Worm (Caenorhabditis elegans) whole organism, L4/young adult: ENCODE measurements around the gene bath-9.

ENCODE experiments used
- W03F9.2 ChIP-seq: fragments of 150-350 bp; optimal IDR thresholded peaks from 2 replicates; lab custom pipeline; 2014; ENCODE audit warnings: missing biosample characterization, missing genetic modification characterization
- dao-5 ChIP-seq: sonication (generic microtip); optimal IDR thresholded peaks from 2 replicates; lab custom pipeline; 2016; ENCODE audit warnings: missing genotype, missing genetic modification characterization, moderate library complexity, missing compliant biosample characterization
- him-1 ChIP-seq: sonication (generic microtip); optimal IDR thresholded peaks from 2 replicates; lab custom pipeline; 2016; ENCODE audit warnings: missing genotype, missing genetic modification reagents, missing genetic modification characterization, missing compliant biosample characterization

DNA sequence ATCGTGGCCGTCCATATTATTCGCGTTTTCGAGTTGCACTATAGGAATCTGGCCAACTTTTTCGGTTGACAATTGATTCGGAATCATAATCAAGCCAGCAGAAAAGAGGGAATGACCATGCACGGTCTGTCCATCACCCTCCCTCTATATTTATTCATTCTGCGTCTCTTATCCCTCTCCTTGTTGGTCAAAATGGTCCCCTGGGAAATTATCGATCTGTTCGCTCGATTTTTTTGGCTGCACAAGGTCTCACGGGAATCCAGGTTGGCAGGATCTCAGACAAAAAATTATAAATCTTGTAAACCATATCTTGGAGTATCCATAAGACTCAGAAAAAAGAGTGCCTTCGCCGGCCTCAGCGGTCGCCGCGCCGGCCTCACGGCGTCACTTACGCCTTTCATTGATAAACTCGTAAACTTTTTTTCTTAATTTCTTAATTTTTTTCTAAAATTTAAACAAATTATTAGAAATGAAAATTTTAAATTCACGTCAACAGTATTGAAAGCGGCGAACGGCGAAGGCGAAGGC, 37.6 kb downstream of the bath-9 start, which contains the start of the genes F18A12.7 and F18A12.2:
- TF ChIP-seq W03F9.2 (no peak), him-1 (no peak), dao-5 (no peak)
